Fruit fly (Drosophila melanogaster) whole organism, prepupa: ENCODE results near the gene eIF1A.

ENCODE experiments used
- CG10631 ChIP-seq: fragments of 200-800 bp; sonication (Bioruptor generic); optimal IDR thresholded peaks from 2 replicates; lab custom pipeline; 2016; ENCODE audit warnings: missing biosample characterization, missing genetic modification characterization
- CG11294 ChIP-seq: fragments of 200-800 bp; sonication (Bioruptor generic); IDR thresholded peaks from 2 replicates; pipeline ENCODE4 v1.3.6; 2022; ENCODE audit warnings: missing biosample characterization, missing genetic modification characterization
- CG11762 ChIP-seq: fragments of 200-800 bp; sonication (Bioruptor generic); optimal IDR thresholded peaks from 3 replicates; lab custom pipeline; 2016; ENCODE audit warnings: missing biosample characterization, missing genetic modification characterization; ENCODE audit not compliant: insufficient read depth
- CG11902 ChIP-seq: fragments of 200-800 bp; sonication (Bioruptor generic); optimal IDR thresholded peaks from 3 replicates; lab custom pipeline; 2016; ENCODE audit warnings: missing biosample characterization, missing genetic modification characterization
- CG15336 ChIP-seq: fragments of 200-800 bp; sonication (Bioruptor generic); IDR thresholded peaks from 2 replicates; pipeline ENCODE4 v1.3.6; 2022; ENCODE audit warnings: missing biosample characterization, missing genetic modification characterization
- CG1621 ChIP-seq: fragments of 200-800 bp; sonication (Bioruptor generic); optimal IDR thresholded peaks from 3 replicates; lab custom pipeline; 2018; ENCODE audit warnings: missing biosample characterization, mild to moderate bottlenecking, missing genetic modification characterization
- CG3032 ChIP-seq: fragments of 200-800 bp; optimal IDR thresholded peaks from 2 replicates; lab custom pipeline; 2019; ENCODE audit warnings: missing biosample characterization, mild to moderate bottlenecking, missing genetic modification characterization, moderate library complexity
- CG31627 ChIP-seq: fragments of 200-800 bp; sonication (Bioruptor generic); optimal IDR thresholded peaks from 3 replicates; lab custom pipeline; 2016; ENCODE audit warnings: missing biosample characterization, missing genetic modification characterization
- CG32006 ChIP-seq: fragments of 200-800 bp; sonication (Bioruptor generic); optimal IDR thresholded peaks from 3 replicates; lab custom pipeline; 2017; ENCODE audit warnings: missing biosample characterization, mild to moderate bottlenecking, missing genetic modification characterization
- CG3919 ChIP-seq: fragments of 200-800 bp; sonication (Bioruptor generic); optimal IDR thresholded peaks from 3 replicates; lab custom pipeline; 2016; ENCODE audit warnings: missing biosample characterization, missing genetic modification characterization
- CG4318 ChIP-seq: fragments of 200-800 bp; sonication (Bioruptor generic); optimal IDR thresholded peaks from 3 replicates; lab custom pipeline; 2017; ENCODE audit warnings: missing biosample characterization, mild to moderate bottlenecking, missing genetic modification characterization
- CG6163 ChIP-seq: fragments of 200-800 bp; sonication (Bioruptor generic); IDR thresholded peaks from 3 replicates; pipeline ENCODE4 v1.3.6; 2022; ENCODE audit warnings: missing biosample characterization, missing genetic modification characterization
- CG6276 ChIP-seq: fragments of 200-800 bp; sonication (Bioruptor generic); optimal IDR thresholded peaks from 2 replicates; lab custom pipeline; 2017; ENCODE audit warnings: missing biosample characterization, mild to moderate bottlenecking, missing genetic modification characterization
- CG6808 ChIP-seq: fragments of 200-800 bp; sonication (Bioruptor generic); optimal IDR thresholded peaks from 3 replicates; lab custom pipeline; 2017; ENCODE audit warnings: missing biosample characterization, missing genetic modification characterization, mild to moderate bottlenecking, moderate library complexity, missing genetic modification reagents
- CG6854 ChIP-seq: fragments of 200-800 bp; sonication (Bioruptor generic); optimal IDR thresholded peaks from 2 replicates; lab custom pipeline; 2017; ENCODE audit warnings: missing biosample characterization, mild to moderate bottlenecking, missing genetic modification characterization
- CG7368 ChIP-seq: fragments of 200-800 bp; sonication (Bioruptor generic); optimal IDR thresholded peaks from 3 replicates; lab custom pipeline; 2016; ENCODE audit warnings: missing biosample characterization, missing genetic modification characterization
- CG8119 ChIP-seq: fragments of 200-800 bp; sonication (Bioruptor generic); IDR thresholded peaks from 3 replicates; pipeline ENCODE4 v1.3.6; 2022; ENCODE audit warnings: missing biosample characterization, missing genetic modification characterization
- CG8632 ChIP-seq: fragments of 200-800 bp; sonication (Bioruptor generic); optimal IDR thresholded peaks from 3 replicates; lab custom pipeline; 2016; ENCODE audit warnings: missing biosample characterization, missing genetic modification characterization
- CG9139 ChIP-seq: fragments of 200-800 bp; sonication (Bioruptor generic); optimal IDR thresholded peaks from 3 replicates; lab custom pipeline; 2017; ENCODE audit warnings: missing biosample characterization, mild to moderate bottlenecking, missing genetic modification characterization
- Eip75B ChIP-seq: fragments of 200-800 bp; sonication (Bioruptor generic); optimal IDR thresholded peaks from 3 replicates; lab custom pipeline; 2016; ENCODE audit warnings: missing biosample characterization, missing genetic modification characterization
- Eip78C ChIP-seq: fragments of 200-800 bp; sonication (Bioruptor generic); peaks from one replicate; lab custom pipeline; 2016; ENCODE audit warnings: missing biosample characterization, missing genetic modification characterization
- Eip93F ChIP-seq: fragments of 200-800 bp; sonication (Bioruptor generic); optimal IDR thresholded peaks from 2 replicates; lab custom pipeline; 2016; ENCODE audit warnings: missing biosample characterization, mild to moderate bottlenecking, missing genetic modification characterization
- Ets96B ChIP-seq: fragments of 200-800 bp; optimal IDR thresholded peaks from 2 replicates; lab custom pipeline; 2019; ENCODE audit warnings: missing biosample characterization, mild to moderate bottlenecking, missing genetic modification characterization, moderate library complexity
- Gug ChIP-seq: fragments of 200-800 bp; sonication (Bioruptor generic); IDR thresholded peaks from 2 replicates; pipeline ENCODE4 v1.3.6; 2022; ENCODE audit warnings: missing biosample characterization, missing genetic modification characterization
- Hr38 ChIP-seq: sonication (Bioruptor generic); optimal IDR thresholded peaks from 2 replicates; lab custom pipeline; 2016; ENCODE audit warnings: missing biosample characterization, missing genetic modification characterization
- Hr39 ChIP-seq: fragments of 200-800 bp; sonication (Bioruptor generic); optimal IDR thresholded peaks from 2 replicates; lab custom pipeline; 2016; ENCODE audit warnings: missing biosample characterization, missing genetic modification characterization
- Hr4 ChIP-seq: fragments of 200-800 bp; sonication (Bioruptor generic); optimal IDR thresholded peaks from 3 replicates; lab custom pipeline; 2016; ENCODE audit warnings: missing biosample characterization, missing genetic modification characterization
- Lpt ChIP-seq: fragments of 200-800 bp; sonication (Bioruptor generic); optimal IDR thresholded peaks from 3 replicates; lab custom pipeline; 2016; ENCODE audit warnings: missing biosample characterization, missing genetic modification characterization
- Met ChIP-seq: fragments of 200-800 bp; sonication (Bioruptor generic); optimal IDR thresholded peaks from 3 replicates; lab custom pipeline; 2016; ENCODE audit warnings: missing biosample characterization, missing genetic modification characterization
- OdsH ChIP-seq: fragments of 200-800 bp; sonication (Bioruptor generic); optimal IDR thresholded peaks from 3 replicates; lab custom pipeline; 2016; ENCODE audit warnings: missing biosample characterization, missing genetic modification characterization
- Sox102F ChIP-seq: fragments of 200-800 bp; sonication (Bioruptor generic); optimal IDR thresholded peaks from 2 replicates; lab custom pipeline; 2016; ENCODE audit warnings: missing biosample characterization, mild to moderate bottlenecking, missing genetic modification characterization
- Sox15 ChIP-seq: fragments of 200-800 bp; sonication (Bioruptor generic); optimal IDR thresholded peaks from 3 replicates; lab custom pipeline; 2016; ENCODE audit warnings: missing biosample characterization, missing genetic modification characterization
- achi ChIP-seq: fragments of 200-800 bp; sonication (Bioruptor generic); optimal IDR thresholded peaks from 3 replicates; lab custom pipeline; 2016; ENCODE audit warnings: missing biosample characterization, missing genetic modification characterization
- acj6 ChIP-seq: fragments of 200-800 bp; sonication (Bioruptor generic); optimal IDR thresholded peaks from 3 replicates; lab custom pipeline; 2016; ENCODE audit warnings: missing biosample characterization, missing genetic modification characterization
- cyc ChIP-seq: fragments of 200-800 bp; sonication (Bioruptor generic); optimal IDR thresholded peaks from 3 replicates; lab custom pipeline; 2016; ENCODE audit warnings: missing biosample characterization, missing genetic modification characterization
- dsx ChIP-seq: fragments of 200-800 bp; optimal IDR thresholded peaks from 3 replicates; lab custom pipeline; 2019; ENCODE audit warnings: missing biosample characterization, mild to moderate bottlenecking, missing genetic modification characterization, moderate library complexity; ENCODE audit not compliant: poor library complexity, severe bottlenecking
- eg ChIP-seq: fragments of 200-800 bp; sonication (Bioruptor generic); IDR thresholded peaks from 3 replicates; pipeline ENCODE4 v1.3.6; 2022; ENCODE audit warnings: missing biosample characterization, missing genetic modification characterization
- esn ChIP-seq: fragments of 200-800 bp; sonication (Bioruptor generic); optimal IDR thresholded peaks from 2 replicates; lab custom pipeline; 2016; ENCODE audit warnings: missing biosample characterization, mild to moderate bottlenecking, missing genetic modification characterization, moderate library complexity
- fkh ChIP-seq: fragments of 200-800 bp; sonication (Bioruptor generic); optimal IDR thresholded peaks from 3 replicates; lab custom pipeline; 2017; ENCODE audit warnings: missing biosample characterization, mild to moderate bottlenecking, missing genetic modification characterization, moderate library complexity
- lz ChIP-seq: fragments of 200-800 bp; sonication (Bioruptor generic); optimal IDR thresholded peaks from 3 replicates; lab custom pipeline; 2016; ENCODE audit warnings: missing biosample characterization, missing genetic modification characterization
- net ChIP-seq: fragments of 200-800 bp; sonication (Bioruptor generic); optimal IDR thresholded peaks from 3 replicates; lab custom pipeline; 2016; ENCODE audit warnings: missing biosample characterization, missing genetic modification characterization
- pdm3 ChIP-seq: fragments of 200-800 bp; sonication (Bioruptor generic); optimal IDR thresholded peaks from 3 replicates; lab custom pipeline; 2016; ENCODE audit warnings: missing biosample characterization, missing genetic modification characterization
- salr ChIP-seq, 2 experiments: fragments of 200-800 bp; sonication (Bioruptor generic); optimal IDR thresholded peaks; 3 replicates each; lab custom pipeline; 2016 to 2018; ENCODE audit warnings: missing biosample characterization in 2 of 2, missing genetic modification characterization in 2 of 2, mild to moderate bottlenecking in 1 of 2
- spab ChIP-seq: fragments of 200-800 bp; sonication (Bioruptor generic); optimal IDR thresholded peaks from 2 replicates; lab custom pipeline; 2017; ENCODE audit warnings: missing biosample characterization, mild to moderate bottlenecking, missing genetic modification characterization, missing genetic modification reagents
- svp ChIP-seq: fragments of 200-800 bp; sonication (Bioruptor generic); peaks from one replicate; lab custom pipeline; 2016; ENCODE audit warnings: missing biosample characterization, missing genetic modification characterization
- topi ChIP-seq: fragments of 200-800 bp; sonication (Bioruptor generic); optimal IDR thresholded peaks from 3 replicates; lab custom pipeline; 2016; ENCODE audit warnings: missing biosample characterization, missing genetic modification characterization
- vri ChIP-seq: fragments of 200-800 bp; sonication (Bioruptor generic); optimal IDR thresholded peaks from 3 replicates; lab custom pipeline; 2016; ENCODE audit warnings: missing biosample characterization, mild to moderate bottlenecking, missing genetic modification characterization

eIF1A gene

dm6 chr3R:18243000-18243399, 31.5 kb upstream of the eIF1A start:
- TF ChIP-seq CG8632 (no peak), net (GFP tag; lab: Kevin White, UChicago) (no peak), dsx (GFP tag; lab: Kevin White, UChicago) (no peak), lz (GFP tag; lab: Kevin White, UChicago) (no peak), CG6163 (peak; percentile 15; the same call in 1 of the 3 replicates), CG7368 (GFP tag; lab: Kevin White, UChicago) (no peak), cyc (no peak), fkh (no peak), OdsH (GFP tag; lab: Kevin White, UChicago) (no peak), Eip93F (no peak), Sox102F (GFP tag; lab: Kevin White, UChicago) (no peak), CG6276 (GFP tag; lab: Kevin White, UChicago) (no peak), CG32006 (no peak), eg (GFP tag; lab: Robert Waterston, UW) (0 out of 3 replicates have a peak, but pooled peaks have one; percentile 5), CG6854 (GFP tag; lab: Kevin White, UChicago) (no peak), vri (GFP tag; lab: Kevin White, UChicago) (no peak), Hr4 (GFP tag; lab: Kevin White, UChicago) (no peak), Ets96B (tag; lab: Kevin White, UChicago) (no peak), Eip78C (GFP tag; lab: Kevin White, UChicago) (peak; percentile 2), svp (GFP tag; lab: Kevin White, UChicago) (no peak), pdm3 (GFP tag; lab: Kevin White, UChicago) (no peak)
- TF ChIP-seq, all 60 proteins: peak for 3

- TF ChIP-seq net (GFP tag; lab: Kevin White, UChicago), result no peak
- TF ChIP-seq CG1621 (tag; lab: Kevin White, UChicago), result no peak
- peak; percentile 14 for TF ChIP-seq Eip75B
- no peak for TF ChIP-seq CG32006
- TF ChIP-seq Sox102F (GFP tag; lab: Kevin White, UChicago), result peak; percentile 29
- no peak for TF ChIP-seq CG11762 (GFP tag; lab: Kevin White, UChicago)
- peak; percentile 5 for TF ChIP-seq CG3032 (tag; lab: Kevin White, UChicago)
- TF ChIP-seq Hr39, result peak; percentile 39
- TF ChIP-seq Sox15 (GFP tag; lab: Kevin White, UChicago), result peak; percentile 30
- peak; percentile 68 for TF ChIP-seq CG6163
- peak; percentile 15 for TF ChIP-seq CG6276 (GFP tag; lab: Kevin White, UChicago)
- TF ChIP-seq topi (GFP tag; lab: Kevin White, UChicago), result peak; percentile 43
- TF ChIP-seq Hr4 (GFP tag; lab: Kevin White, UChicago), result peak; percentile 30
- TF ChIP-seq CG11294 (GFP tag; lab: Robert Waterston, UW), result no peak
- TF ChIP-seq Met (GFP tag; lab: Kevin White, UChicago), result peak; percentile 53
- peak; percentile 4 for TF ChIP-seq CG11902 (GFP tag; lab: Kevin White, UChicago)
- peak; percentile 54 for TF ChIP-seq Eip78C (GFP tag; lab: Kevin White, UChicago)
- TF ChIP-seq OdsH (GFP tag; lab: Kevin White, UChicago), result peak; percentile 41
- 0 out of 2 replicates have a peak, but pooled peaks have one; percentile 35 for TF ChIP-seq Gug (GFP tag; lab: Robert Waterston, UW)
- no peak for TF ChIP-seq CG6808
- TF ChIP-seq CG4318 (GFP tag; lab: Kevin White, UChicago), result no peak
- peak; percentile 3 for TF ChIP-seq acj6 (GFP tag; lab: Kevin White, UChicago)
- TF ChIP-seq salr (GFP tag; optimal IDR thresholded peaks at IDR 0.05; lab: Kevin White, UChicago), result no peak
- TF ChIP-seq CG9139 (GFP tag; lab: Kevin White, UChicago), result no peak
- no peak for TF ChIP-seq CG6854 (GFP tag; lab: Kevin White, UChicago)
- TF ChIP-seq pdm3 (GFP tag; lab: Kevin White, UChicago), result peak; percentile 40
- TF ChIP-seq CG3919 (GFP tag; lab: Kevin White, UChicago), result peak; percentile 41
- TF ChIP-seq CG8119, result no peak; the same call in 1 of the 3 replicates
- TF ChIP-seq CG15336 (GFP tag; lab: Robert Waterston, UW), result peak; percentile 28; the same call in 1 of the 2 replicates
- no peak for TF ChIP-seq Eip93F
- peak; percentile 47; the same call in 1 of the 3 replicates for TF ChIP-seq eg (GFP tag; lab: Robert Waterston, UW)
- TF ChIP-seq CG10631 (GFP tag; lab: Kevin White, UChicago), result peak; percentile 18
- peak; percentile 49 for TF ChIP-seq lz (GFP tag; lab: Kevin White, UChicago)
- TF ChIP-seq Lpt (GFP tag; lab: Kevin White, UChicago), result no peak
- peak; percentile 32 for TF ChIP-seq CG8632
- TF ChIP-seq spab (GFP tag; lab: Kevin White, UChicago), result no peak
- peak; percentile 56 for TF ChIP-seq achi (GFP tag; lab: Kevin White, UChicago)
- TF ChIP-seq vri (GFP tag; lab: Kevin White, UChicago), result peak; percentile 16
- peak; percentile 44 for TF ChIP-seq esn (GFP tag; lab: Kevin White, UChicago)
- TF ChIP-seq Hr38 (GFP tag; lab: Kevin White, UChicago), result no peak
- TF ChIP-seq CG31627 (GFP tag; lab: Kevin White, UChicago), result peak; percentile 47
- TF ChIP-seq CG7368 (GFP tag; lab: Kevin White, UChicago), result peak; percentile 31
Measured at dm6 chr3R:18243718-18244170, 30.7 kb upstream of the eIF1A start.
